Worm (Caenorhabditis elegans): ENCODE results near the gene srd-32.

The srd-32 gene

ce11 chrV:4865364-4865763 lies at the start of gene srd-32:
TSS of gene srd-32 (plus strand) at chrV:4865664.
- TF ChIP-seq mxl-3 (GFP tag; optimal IDR thresholded peaks at IDR 0.05) (peak; percentile 39), nhr-25 (tag; optimal IDR thresholded peaks at IDR 0.05; ENCODE audit: borderline replicate concordance, insufficient read depth) (no peak)

ce11 chrV:4818563-4818962 lies 46.9 kb upstream of the srd-32 start, which contains the start of gene ccep-97:
TSS of gene ccep-97 (minus strand) at chrV:4818663.
- TF ChIP-seq pha-4 (GFP tag; IDR thresholded peaks at IDR 0.05) (peak; percentile 17; the same call in 1 of the 2 replicates), pha-4 (tag; optimal IDR thresholded peaks at IDR 0.05) (no peak), spr-3 (GFP tag; optimal IDR thresholded peaks at IDR 0.05) (no peak), mep-1 (tag; optimal IDR thresholded peaks at IDR 0.05) (no peak), lim-7 (GFP tag; IDR thresholded peaks at IDR 0.05) (0 out of 2 replicates have a peak, but pooled peaks have one; percentile 55), ama-1 (optimal IDR thresholded peaks at IDR 0.05) (peak; percentile 49), dpl-1 (GFP tag; optimal IDR thresholded peaks at IDR 0.05) (no peak), nhr-6 (tag; optimal IDR thresholded peaks at IDR 0.05) (no peak), nhr-28 (tag; optimal IDR thresholded peaks at IDR 0.05) (peak; percentile 20)

- TF ChIP-seq ZK546.5 (tag; optimal IDR thresholded peaks at IDR 0.05) (no peak), fkh-10 (GFP tag; optimal IDR thresholded peaks at IDR 0.05) (no peak), php-3 (GFP tag; IDR thresholded peaks at IDR 0.05) (no peak), gei-8 (GFP tag; optimal IDR thresholded peaks at IDR 0.05) (no peak), lir-3 (tag; optimal IDR thresholded peaks at IDR 0.05) (no peak), Y5F2A.4 (GFP tag; optimal IDR thresholded peaks at IDR 0.05) (no peak), lin-1 (GFP tag; IDR thresholded peaks at IDR 0.05) (no peak), F10B5.3 (tag; optimal IDR thresholded peaks at IDR 0.05) (no peak), mxl-3 (GFP tag; optimal IDR thresholded peaks at IDR 0.05) (peak; percentile 80), hlh-11 (tag; optimal IDR thresholded peaks at IDR 0.05) (peak; percentile 58), ZK337.2 (GFP tag; IDR thresholded peaks at IDR 0.05) (no peak), nhr-6 (tag; optimal IDR thresholded peaks at IDR 0.05) (no peak), nhr-42 (GFP tag; IDR thresholded peaks at IDR 0.05) (no peak), F26F4.8 (GFP tag; conservative IDR thresholded peaks at IDR 0.05) (no peak), ceh-28 (tag; optimal IDR thresholded peaks at IDR 0.05) (no peak), mdl-1 (tag; optimal IDR thresholded peaks at IDR 0.05) (peak in 1 of 2 experiments; percentile 70), nhr-28 (tag; optimal IDR thresholded peaks at IDR 0.05) (peak; percentile 25), egl-43 (GFP tag; IDR thresholded peaks at IDR 0.05) (no peak), lsy-2 (tag; optimal IDR thresholded peaks at IDR 0.05) (peak in 1 of 2 experiments; percentile 14), T26A8.4 (GFP tag; IDR thresholded peaks at IDR 0.05) (no peak), lin-13 (GFP tag; optimal IDR thresholded peaks at IDR 0.05) (peak; percentile 18), daf-19 (GFP tag; conservative IDR thresholded peaks at IDR 0.05) (no peak), egl-27 (tag; optimal IDR thresholded peaks at IDR 0.05) (no peak), dve-1 (tag; optimal IDR thresholded peaks at IDR 0.05; ENCODE audit: insufficient read depth) (peak; percentile 51), nhr-76 (tag; optimal IDR thresholded peaks at IDR 0.05) (no peak), spr-1 (tag; optimal IDR thresholded peaks at IDR 0.05) (no peak), madf-9 (GFP tag; conservative IDR thresholded peaks at IDR 0.05) (no peak), unc-62 (GFP tag; optimal IDR thresholded peaks at IDR 0.05 in 1 of 2) (no peak), unc-62 (tag; optimal IDR thresholded peaks at IDR 0.05) (no peak), nhr-77 (tag; optimal IDR thresholded peaks at IDR 0.05) (peak; percentile 30), mep-1 (tag; optimal IDR thresholded peaks at IDR 0.05) (peak; percentile 18), dmd-9 (GFP tag; IDR thresholded peaks at IDR 0.05) (no peak), mes-2 (tag; optimal IDR thresholded peaks at IDR 0.05; ENCODE audit: poor library complexity, severe bottlenecking) (peak; percentile 43), lin-15B (tag; optimal IDR thresholded peaks at IDR 0.05) (no peak), aha-1 (tag) (peak; percentile 57), hlh-30 (tag; optimal IDR thresholded peaks at IDR 0.05; ENCODE audit: insufficient read depth) (peak; percentile 75), ceh-62 (tag; optimal IDR thresholded peaks at IDR 0.05) (no peak), mdt-29 (GFP tag; IDR thresholded peaks at IDR 0.05) (no peak), ztf-7 (tag; optimal IDR thresholded peaks at IDR 0.05) (no peak), zfp-2 (tag; optimal IDR thresholded peaks at IDR 0.05) (no peak)
Measured at ce11 chrV:4820601-4821000, 44.9 kb upstream of the srd-32 start.
